Fruit fly (Drosophila melanogaster) whole organism, wandering third instar larva: ENCODE results near the gene SmD1.

Source experiments
- Dfd ChIP-seq: fragments of >200 bp; optimal IDR thresholded peaks from 2 replicates; lab custom pipeline; 2017; ENCODE audit warnings: missing biosample characterization, missing genetic modification characterization
- Hr78 ChIP-seq: fragments of >200 bp; optimal IDR thresholded peaks from 2 replicates; lab custom pipeline; 2017; ENCODE audit warnings: missing biosample characterization, missing genetic modification characterization
- dmrt93B ChIP-seq: fragments of 200-800 bp; sonication (Bioruptor generic); optimal IDR thresholded peaks from 2 replicates; lab custom pipeline; 2018; ENCODE audit warnings: missing biosample characterization, mild to moderate bottlenecking, missing genetic modification characterization
- h ChIP-seq: fragments of 200-800 bp; sonication (Bioruptor generic); optimal IDR thresholded peaks from 3 replicates; lab custom pipeline; 2016; ENCODE audit warnings: missing biosample characterization, mild to moderate bottlenecking, missing genetic modification characterization
- lola ChIP-seq: fragments of >200 bp; optimal IDR thresholded peaks from 2 replicates; lab custom pipeline; 2017; ENCODE audit warnings: missing biosample characterization, missing genetic modification characterization
- pan ChIP-seq: fragments of >200 bp; optimal IDR thresholded peaks from 2 replicates; lab custom pipeline; 2017
- usp ChIP-seq: fragments of >200 bp; optimal IDR thresholded peaks from 2 replicates; lab custom pipeline; 2017; ENCODE audit warnings: missing biosample characterization, missing genetic modification characterization

DNA sequence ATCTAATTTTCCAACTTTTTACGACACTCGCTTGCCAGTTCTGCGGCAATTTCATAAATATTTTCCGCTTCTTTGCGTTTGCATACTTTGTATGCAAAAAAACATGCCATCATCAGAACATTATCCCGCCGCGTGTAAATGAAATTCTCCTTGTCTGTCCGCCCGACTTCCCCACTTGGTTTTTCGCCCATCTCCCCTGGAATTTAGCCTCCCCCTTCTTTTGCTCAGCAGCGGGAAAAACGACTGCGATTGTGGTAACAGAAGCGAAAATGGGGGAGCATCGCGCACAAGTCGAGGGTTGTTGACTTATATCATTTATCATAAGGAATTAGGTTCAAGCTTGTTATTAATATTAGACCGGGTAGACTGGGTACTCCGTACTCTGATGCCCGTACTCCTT, 48.3 kb downstream of the SmD1 start:
- TF ChIP-seq h (no peak), usp (no peak), pan (no peak), lola (no peak), dmrt93B (GFP tag; lab: Kevin White, UChicago) (no peak), Hr78 (GFP tag; lab: Kevin White, UChicago) (no peak), Dfd (GFP tag; lab: Kevin White, UChicago) (no peak)
